Worm (Caenorhabditis elegans) whole organism, late embryonic: ENCODE data around the gene fbxa-170.

Experiments
- C38D4.7 ChIP-seq: fragments of 200-800 bp; sonication (Bioruptor generic); optimal IDR thresholded peaks from 2 replicates; lab custom pipeline; 2018; ENCODE audit warnings: mild to moderate bottlenecking, missing genetic modification characterization, moderate library complexity, missing compliant biosample characterization
- K02D7.2 ChIP-seq: sonication (generic microtip); optimal IDR thresholded peaks from 2 replicates; lab custom pipeline; 2017; ENCODE audit warnings: mild to moderate bottlenecking, missing genetic modification characterization, missing compliant biosample characterization
- Y22D7AL.16 ChIP-seq: sonication (generic microtip); optimal IDR thresholded peaks from 2 replicates; lab custom pipeline; 2016; ENCODE audit warnings: missing genetic modification characterization, missing compliant biosample characterization
- ceh-14 ChIP-seq: sonication (generic microtip); optimal IDR thresholded peaks from 2 replicates; lab custom pipeline; 2016; ENCODE audit warnings: missing genotype, missing genetic modification characterization, missing compliant biosample characterization
- ceh-2 ChIP-seq: sonication (generic microtip); optimal IDR thresholded peaks from 2 replicates; lab custom pipeline; 2016; ENCODE audit warnings: missing genotype, missing genetic modification characterization, missing compliant biosample characterization
- ceh-24 ChIP-seq: sonication (generic microtip); optimal IDR thresholded peaks from 2 replicates; lab custom pipeline; 2016; ENCODE audit warnings: mild to moderate bottlenecking, missing genetic modification characterization, missing compliant biosample characterization
- ceh-34 ChIP-seq: sonication (generic microtip); optimal IDR thresholded peaks from 2 replicates; lab custom pipeline; 2016; ENCODE audit warnings: mild to moderate bottlenecking, missing genetic modification characterization, missing compliant biosample characterization
- ceh-45 ChIP-seq: fragments of 200-800 bp; sonication (Bioruptor generic); IDR thresholded peaks from 2 replicates; pipeline ENCODE4 v1.3.6; 2022; ENCODE audit warnings: missing genetic modification reagents, missing genetic modification characterization, missing compliant biosample characterization
- ceh-9 ChIP-seq: sonication (generic microtip); optimal IDR thresholded peaks from 2 replicates; lab custom pipeline; 2016; ENCODE audit warnings: mild to moderate bottlenecking, missing genetic modification characterization, inconsistent platforms, missing compliant biosample characterization
- elt-4 ChIP-seq: sonication (generic microtip); optimal IDR thresholded peaks from 2 replicates; lab custom pipeline; 2016; ENCODE audit warnings: missing genetic modification characterization, missing compliant biosample characterization
- eyg-1 ChIP-seq: sonication (generic microtip); optimal IDR thresholded peaks from 2 replicates; lab custom pipeline; 2016; ENCODE audit warnings: missing genotype, missing genetic modification characterization, missing compliant biosample characterization
- fax-1 ChIP-seq: sonication (generic microtip); optimal IDR thresholded peaks from 2 replicates; lab custom pipeline; 2016; ENCODE audit warnings: missing genotype, missing genetic modification characterization, missing compliant biosample characterization
- fkh-6 ChIP-seq: sonication (generic microtip); optimal IDR thresholded peaks from 2 replicates; lab custom pipeline; 2016; ENCODE audit warnings: missing genetic modification characterization, missing compliant biosample characterization
- gmeb-2 ChIP-seq: sonication (generic microtip); optimal IDR thresholded peaks from 2 replicates; lab custom pipeline; 2016; ENCODE audit warnings: missing genetic modification characterization, inconsistent platforms, missing compliant biosample characterization
- hlh-15 ChIP-seq: sonication (generic microtip); optimal IDR thresholded peaks from 2 replicates; lab custom pipeline; 2016; ENCODE audit warnings: missing genetic modification characterization, missing compliant biosample characterization
- hlh-8 ChIP-seq: sonication (generic microtip); optimal IDR thresholded peaks from 2 replicates; lab custom pipeline; 2016; ENCODE audit warnings: missing genotype, missing genetic modification characterization, missing compliant biosample characterization
- lim-6 ChIP-seq: sonication (generic microtip); optimal IDR thresholded peaks from 2 replicates; lab custom pipeline; 2016; ENCODE audit warnings: missing genetic modification characterization, missing compliant biosample characterization
- madf-2 ChIP-seq: sonication (generic microtip); optimal IDR thresholded peaks from 2 replicates; lab custom pipeline; 2017; ENCODE audit warnings: missing genetic modification characterization, missing compliant biosample characterization
- nfya-1 ChIP-seq: sonication (generic microtip); optimal IDR thresholded peaks from 2 replicates; lab custom pipeline; 2017; ENCODE audit warnings: missing genetic modification characterization, mild to moderate bottlenecking, missing compliant biosample characterization, antibody characterized with exemption, moderate library complexity
- nhr-11 ChIP-seq: fragments of 150-350 bp; optimal IDR thresholded peaks from 2 replicates; lab custom pipeline; 2014; ENCODE audit warnings: missing biosample characterization, missing genetic modification characterization
- npax-4 ChIP-seq: sonication (generic microtip); optimal IDR thresholded peaks from 2 replicates; lab custom pipeline; 2016; ENCODE audit warnings: missing genetic modification characterization, missing compliant biosample characterization
- pag-3 ChIP-seq: sonication (generic microtip); optimal IDR thresholded peaks from 2 replicates; lab custom pipeline; 2016; ENCODE audit warnings: missing compliant biosample characterization, missing genetic modification characterization, borderline replicate concordance
- pax-1 ChIP-seq: fragments of 150-350 bp; optimal IDR thresholded peaks from 2 replicates; lab custom pipeline; 2014; ENCODE audit warnings: missing biosample characterization, missing genetic modification characterization
- pha-2 ChIP-seq: sonication (generic microtip); optimal IDR thresholded peaks from 2 replicates; lab custom pipeline; 2017; ENCODE audit warnings: mild to moderate bottlenecking, missing genetic modification characterization, missing compliant biosample characterization
- rnt-1 ChIP-seq: sonication (generic microtip); optimal IDR thresholded peaks from 2 replicates; lab custom pipeline; 2016; ENCODE audit warnings: missing genetic modification characterization, missing compliant biosample characterization
- sdc-2 ChIP-seq: sonication (generic microtip); optimal IDR thresholded peaks from 2 replicates; lab custom pipeline; 2016; ENCODE audit warnings: missing genotype, missing genetic modification characterization, missing compliant biosample characterization
- sox-2 ChIP-seq: fragments of 200-800 bp; sonication (Bioruptor generic); IDR thresholded peaks from 2 replicates; pipeline ENCODE4 v1.3.6; 2022; ENCODE audit warnings: missing genetic modification reagents, missing genetic modification characterization, missing compliant biosample characterization
- sox-4 ChIP-seq: sonication (generic microtip); optimal IDR thresholded peaks from 2 replicates; lab custom pipeline; 2017; ENCODE audit warnings: mild to moderate bottlenecking, missing genetic modification characterization, inconsistent platforms, missing compliant biosample characterization
- syd-9 ChIP-seq: sonication (generic microtip); optimal IDR thresholded peaks from 2 replicates; lab custom pipeline; 2016; ENCODE audit warnings: mild to moderate bottlenecking, missing genetic modification characterization, moderate library complexity, missing compliant biosample characterization
- tbx-2 ChIP-seq: sonication (generic microtip); optimal IDR thresholded peaks from 2 replicates; lab custom pipeline; 2016; ENCODE audit warnings: missing genetic modification characterization, missing compliant biosample characterization
- ttx-3 ChIP-seq: sonication (generic microtip); optimal IDR thresholded peaks from 2 replicates; lab custom pipeline; 2016; ENCODE audit warnings: missing genetic modification reagents, missing genetic modification characterization, missing compliant biosample characterization
- unc-42 ChIP-seq: sonication (generic microtip); optimal IDR thresholded peaks from 2 replicates; lab custom pipeline; 2016; ENCODE audit warnings: missing genotype, missing genetic modification characterization, missing compliant biosample characterization
- unc-55 ChIP-seq: sonication (generic microtip); optimal IDR thresholded peaks from 2 replicates; lab custom pipeline; 2017; ENCODE audit warnings: missing biosample characterization, missing genetic modification reagents, missing genetic modification characterization
- zip-5 ChIP-seq: sonication (generic microtip); optimal IDR thresholded peaks from 2 replicates; lab custom pipeline; 2016; ENCODE audit warnings: missing genetic modification characterization, missing compliant biosample characterization
- ztf-16 ChIP-seq: sonication (generic microtip); optimal IDR thresholded peaks from 2 replicates; lab custom pipeline; 2017; ENCODE audit warnings: missing genetic modification characterization, missing compliant biosample characterization

fbxa-170 gene

ce11 chrX:1654146-1654545 is 23.8 kb downstream of the fbxa-170 start, which contains the start of gene ZK380.6:
Gene ZK380.6 (plus strand): TSS chrX:1654446.
- TF ChIP-seq ceh-14 (tag; lab: Kevin White, UChicago) (no peak), hlh-8 (tag; lab: Kevin White, UChicago) (no peak), ceh-45 (GFP tag; lab: Robert Waterston, UW) (0 out of 2 replicates have a peak, but pooled peaks have one; percentile 11), ztf-16 (tag; lab: Kevin White, UChicago) (no peak), sdc-2 (tag; lab: Kevin White, UChicago) (peak; percentile 19)

ce11 chrX:1651668-1652067 is 26.3 kb downstream of the fbxa-170 start, which contains the start of gene ZK380.4:
Gene ZK380.4 (minus strand): TSS chrX:1651994.
- no peak for TF ChIP-seq syd-9 (tag; lab: Kevin White, UChicago)
- TF ChIP-seq ceh-2: no peak
- TF ChIP-seq elt-4 (tag; lab: Kevin White, UChicago): no peak
- TF ChIP-seq gmeb-2 (tag; lab: Kevin White, UChicago): no peak
- no peak for TF ChIP-seq pag-3 (tag; lab: Kevin White, UChicago)
- no peak for TF ChIP-seq unc-42 (tag; lab: Kevin White, UChicago)
- no peak for TF ChIP-seq nfya-1 (tag; lab: Kevin White, UChicago)
- TF ChIP-seq pax-1 (tag; lab: Kevin White, UChicago): no peak
- TF ChIP-seq ceh-9 (tag; lab: Kevin White, UChicago): no peak
- no peak for TF ChIP-seq fkh-6 (tag; lab: Kevin White, UChicago)
- TF ChIP-seq eyg-1 (tag; lab: Kevin White, UChicago): no peak
- no peak for TF ChIP-seq ttx-3 (tag; lab: Kevin White, UChicago)
- TF ChIP-seq sdc-2 (tag; lab: Kevin White, UChicago): no peak
- no peak for TF ChIP-seq ceh-14 (tag; lab: Kevin White, UChicago)
- no peak for TF ChIP-seq ztf-16 (tag; lab: Kevin White, UChicago)
- no peak for TF ChIP-seq madf-2 (tag; lab: Kevin White, UChicago)
- TF ChIP-seq tbx-2 (tag; lab: Kevin White, UChicago): no peak
- no peak for TF ChIP-seq unc-55 (GFP tag; lab: Kevin White, UChicago)
- no peak for TF ChIP-seq zip-5

ce11 chrX:1643442-1644096 is 34.4 kb downstream of the fbxa-170 start:
- TF ChIP-seq pag-3 (tag; lab: Kevin White, UChicago) (no peak), zip-5 (no peak), Y22D7AL.16 (tag; lab: Kevin White, UChicago) (no peak), rnt-1 (no peak), pax-1 (tag; lab: Kevin White, UChicago) (no peak), fax-1 (tag; lab: Kevin White, UChicago) (no peak), sox-2 (GFP tag; lab: Robert Waterston, UW) (no peak), K02D7.2 (no peak), C38D4.7 (GFP tag; lab: Kevin White, UChicago) (no peak), hlh-15 (no peak), nhr-11 (no peak), npax-4 (tag; lab: Kevin White, UChicago) (no peak), ceh-34 (no peak), lim-6 (tag; lab: Kevin White, UChicago) (no peak), sox-4 (tag; lab: Kevin White, UChicago) (no peak), ceh-9 (tag; lab: Kevin White, UChicago) (no peak), pha-2 (tag; lab: Kevin White, UChicago) (no peak), hlh-8 (tag; lab: Kevin White, UChicago) (no peak), fkh-6 (tag; lab: Kevin White, UChicago) (no peak), unc-42 (tag; lab: Kevin White, UChicago) (no peak)

- TF ChIP-seq ceh-24 (no peak), fax-1 (tag; lab: Kevin White, UChicago) (no peak), gmeb-2 (tag; lab: Kevin White, UChicago) (no peak)
Measured at ce11 chrX:1630881-1631516, 46.9 kb downstream of the fbxa-170 start, which contains the start of gene ZK380.2. Gene ZK380.2 (plus strand): TSS chrX:1631466.
